Worm (Caenorhabditis elegans) whole organism, L2 larva: ENCODE results near the gene col-90.

Experiments
- F13H6.1 ChIP-seq: sonication (generic microtip); optimal IDR thresholded peaks from 2 replicates; lab custom pipeline; 2016; ENCODE audit warnings: missing genetic modification characterization, missing compliant biosample characterization
- R02D3.7 ChIP-seq: fragments of 150-350 bp; optimal IDR thresholded peaks from 2 replicates; lab custom pipeline; 2014; ENCODE audit warnings: missing biosample characterization, missing genetic modification characterization
- Y55F3AM.14 ChIP-seq: fragments of 200-800 bp; sonication (Bioruptor generic); optimal IDR thresholded peaks from 2 replicates; lab custom pipeline; 2018; ENCODE audit warnings: mild to moderate bottlenecking, missing genetic modification characterization, missing compliant biosample characterization
- ZK546.5 ChIP-seq: sonication (generic microtip); optimal IDR thresholded peaks from 2 replicates; lab custom pipeline; 2017; ENCODE audit warnings: missing biosample characterization, missing genetic modification characterization
- alr-1 ChIP-seq: fragments of 150-350 bp; optimal IDR thresholded peaks from 2 replicates; lab custom pipeline; 2014; ENCODE audit warnings: missing biosample characterization, missing genetic modification characterization
- aly-2 ChIP-seq: fragments of 150-350 bp; optimal IDR thresholded peaks from 2 replicates; lab custom pipeline; 2014; ENCODE audit warnings: missing biosample characterization, missing genetic modification characterization
- ceh-16 ChIP-seq: fragments of 150-350 bp; optimal IDR thresholded peaks from 2 replicates; lab custom pipeline; 2014; ENCODE audit warnings: missing biosample characterization, missing genetic modification characterization
- ceh-82 ChIP-seq: fragments of 150-350 bp; optimal IDR thresholded peaks from 2 replicates; lab custom pipeline; 2014; ENCODE audit warnings: missing biosample characterization, missing genetic modification characterization
- crh-2 ChIP-seq: sonication (generic microtip); optimal IDR thresholded peaks from 2 replicates; lab custom pipeline; 2017; ENCODE audit warnings: missing biosample characterization, missing genetic modification characterization
- dmd-4 ChIP-seq: sonication (generic microtip); optimal IDR thresholded peaks from 2 replicates; lab custom pipeline; 2017; ENCODE audit warnings: missing biosample characterization, missing genetic modification characterization
- elt-3 ChIP-seq: sonication (generic microtip); optimal IDR thresholded peaks from 2 replicates; lab custom pipeline; 2017; ENCODE audit warnings: missing biosample characterization, missing genetic modification characterization
- fos-1 ChIP-seq: fragments of 150-350 bp; optimal IDR thresholded peaks from 2 replicates; lab custom pipeline; 2014; ENCODE audit warnings: missing biosample characterization, missing genetic modification characterization
- gmeb-1 ChIP-seq: fragments of 150-350 bp; optimal IDR thresholded peaks from 2 replicates; lab custom pipeline; 2014; ENCODE audit warnings: missing biosample characterization, missing genetic modification characterization
- lin-11 ChIP-seq: fragments of 150-350 bp; sonication (generic microtip); optimal IDR thresholded peaks from 2 replicates; lab custom pipeline; 2014; ENCODE audit warnings: missing biosample characterization, missing genetic modification characterization, inconsistent platforms, mixed read lengths
- lin-13 ChIP-seq: fragments of 150-350 bp; optimal IDR thresholded peaks from 2 replicates; lab custom pipeline; 2014; ENCODE audit warnings: missing biosample characterization, missing genetic modification reagents, missing genetic modification characterization
- lin-39 ChIP-seq: fragments of 150-350 bp; optimal IDR thresholded peaks from 2 replicates; lab custom pipeline; 2014; ENCODE audit warnings: missing biosample characterization, missing genetic modification reagents, missing genetic modification characterization
- lsy-2 ChIP-seq, 2 experiments: fragments of 150-350 bp in 1 of 2; sonication (generic microtip) in 1 of 2; optimal IDR thresholded peaks; 2 replicates each; lab custom pipeline; 2014 to 2017; ENCODE audit warnings: missing biosample characterization in 2 of 2, missing genetic modification characterization in 2 of 2
- mab-5 ChIP-seq: fragments of 150-350 bp; optimal IDR thresholded peaks from 2 replicates; lab custom pipeline; 2014; ENCODE audit warnings: missing biosample characterization, missing genetic modification characterization
- mbf-1 ChIP-seq: sonication (generic microtip); optimal IDR thresholded peaks from 2 replicates; lab custom pipeline; 2017; ENCODE audit warnings: missing biosample characterization, missing genetic modification characterization
- nhr-10 ChIP-seq: sonication (generic microtip); optimal IDR thresholded peaks from 2 replicates; lab custom pipeline; 2017; ENCODE audit warnings: missing biosample characterization, missing genetic modification characterization
- nhr-11 ChIP-seq: fragments of 150-350 bp; optimal IDR thresholded peaks from 2 replicates; lab custom pipeline; 2014; ENCODE audit warnings: missing biosample characterization, missing genetic modification characterization
- nhr-12 ChIP-seq: fragments of 150-350 bp; optimal IDR thresholded peaks from 2 replicates; lab custom pipeline; 2014; ENCODE audit warnings: missing biosample characterization, missing genetic modification characterization
- nhr-129 ChIP-seq: fragments of 150-350 bp; optimal IDR thresholded peaks from 2 replicates; lab custom pipeline; 2014; ENCODE audit warnings: missing biosample characterization, missing genetic modification characterization
- nhr-21 ChIP-seq: fragments of 150-350 bp; optimal IDR thresholded peaks from 2 replicates; lab custom pipeline; 2014; ENCODE audit warnings: missing biosample characterization, missing genetic modification characterization
- nhr-237 ChIP-seq: fragments of 150-350 bp; optimal IDR thresholded peaks from 2 replicates; lab custom pipeline; 2014; ENCODE audit warnings: missing biosample characterization, missing genetic modification characterization
- nhr-6 ChIP-seq: fragments of 150-350 bp; optimal IDR thresholded peaks from 2 replicates; lab custom pipeline; 2014; ENCODE audit warnings: missing biosample characterization, missing genetic modification characterization
- nhr-77 ChIP-seq: fragments of 150-350 bp; optimal IDR thresholded peaks from 2 replicates; lab custom pipeline; 2014; ENCODE audit warnings: missing biosample characterization, missing genetic modification characterization
- sem-4 ChIP-seq: fragments of 150-350 bp; optimal IDR thresholded peaks from 2 replicates; lab custom pipeline; 2014; ENCODE audit warnings: missing biosample characterization, missing genetic modification reagents, missing genetic modification characterization
- skn-1 ChIP-seq: sonication (generic microtip); optimal IDR thresholded peaks from 2 replicates; lab custom pipeline; 2017; ENCODE audit warnings: missing biosample characterization, missing genetic modification characterization
- sma-3 ChIP-seq: sonication (generic microtip); optimal IDR thresholded peaks from 2 replicates; lab custom pipeline; 2016; ENCODE audit warnings: missing genetic modification reagents, missing genetic modification characterization, missing compliant biosample characterization
- unc-39 ChIP-seq: fragments of 150-350 bp; optimal IDR thresholded peaks from 2 replicates; lab custom pipeline; 2014; ENCODE audit warnings: missing biosample characterization, missing genetic modification characterization
- unc-62 ChIP-seq: fragments of 150-350 bp; optimal IDR thresholded peaks from 2 replicates; lab custom pipeline; 2014; ENCODE audit warnings: missing biosample characterization, missing genetic modification reagents, missing genetic modification characterization
- zag-1 ChIP-seq: fragments of 150-350 bp; optimal IDR thresholded peaks from 2 replicates; lab custom pipeline; 2014; ENCODE audit warnings: missing biosample characterization, missing genetic modification characterization
- ztf-1 ChIP-seq: fragments of 200-800 bp; sonication (Bioruptor generic); conservative IDR thresholded peaks from 2 replicates; pipeline ENCODE4 v1.3.6; 2022; ENCODE audit warnings: missing genetic modification characterization, missing compliant biosample characterization
- ztf-4 ChIP-seq: fragments of 150-350 bp; optimal IDR thresholded peaks from 2 replicates; lab custom pipeline; 2014; ENCODE audit warnings: missing biosample characterization, missing genetic modification characterization

col-90 gene

ce11 chrIII:7913488-7913887 is 35.1 kb upstream of the col-90 start, which contains the start of gene ZK688.12:
TSS of gene ZK688.12 (minus strand) at chrIII:7913588.
- TF ChIP-seq ZK546.5, result no peak
- TF ChIP-seq nhr-21 (tag; lab: Kevin White, UChicago), result no peak
- TF ChIP-seq gmeb-1 (tag; lab: Kevin White, UChicago), result no peak
- no peak for TF ChIP-seq crh-2 (tag; lab: Kevin White, UChicago)
- no peak for TF ChIP-seq unc-39 (tag; lab: Kevin White, UChicago)
- no peak for TF ChIP-seq lsy-2 (tag; optimal IDR thresholded peaks at IDR 0.05; lab: Kevin White, UChicago)
- TF ChIP-seq sem-4 (tag; lab: Kevin White, UChicago), result no peak
- no peak for TF ChIP-seq ztf-4 (tag; lab: Kevin White, UChicago)
- TF ChIP-seq Y55F3AM.14, result no peak
- no peak for TF ChIP-seq nhr-237 (tag; lab: Kevin White, UChicago)
- TF ChIP-seq nhr-129 (tag; lab: Kevin White, UChicago), result no peak

ce11 chrIII:7917667-7918066 is 31.0 kb upstream of the col-90 start, which contains the start of gene gly-3:
TSS of gene gly-3 (minus strand) at chrIII:7917767.
- TF ChIP-seq nhr-10 (tag; lab: Kevin White, UChicago) (no peak), dmd-4 (tag; lab: Kevin White, UChicago) (no peak), lin-39 (tag; lab: Kevin White, UChicago) (no peak), nhr-12 (tag; lab: Kevin White, UChicago) (no peak), skn-1 (no peak), ztf-1 (GFP tag; lab: Robert Waterston, UW) (no peak), aly-2 (tag; lab: Kevin White, UChicago) (no peak), alr-1 (tag; lab: Kevin White, UChicago) (no peak), fos-1 (tag; lab: Kevin White, UChicago) (no peak), crh-2 (tag; lab: Kevin White, UChicago) (no peak), nhr-21 (tag; lab: Kevin White, UChicago) (no peak), ceh-16 (tag; lab: Kevin White, UChicago) (no peak), ztf-4 (tag; lab: Kevin White, UChicago) (no peak), nhr-77 (tag; lab: Kevin White, UChicago) (no peak), lin-13 (GFP tag; lab: Kevin White, UChicago) (no peak)

ce11 chrIII:7919823-7920222 is 28.8 kb upstream of the col-90 start, which contains the start of gene C29E4.14:
TSS of gene C29E4.14 (plus strand) at chrIII:7920123.
- no peak for TF ChIP-seq dmd-4 (tag; lab: Kevin White, UChicago)
- no peak for TF ChIP-seq R02D3.7 (tag; lab: Kevin White, UChicago)
- TF ChIP-seq lsy-2 (tag; optimal IDR thresholded peaks at IDR 0.05; lab: Kevin White, UChicago), result no peak
- no peak for TF ChIP-seq alr-1 (tag; lab: Kevin White, UChicago)
- no peak for TF ChIP-seq nhr-129 (tag; lab: Kevin White, UChicago)
- TF ChIP-seq mbf-1, result no peak
- TF ChIP-seq nhr-77 (tag; lab: Kevin White, UChicago), result no peak
- TF ChIP-seq F13H6.1, result no peak
- no peak for TF ChIP-seq unc-62 (GFP tag; lab: Kevin White, UChicago)
- no peak for TF ChIP-seq lin-11 (tag; lab: Kevin White, UChicago)
- TF ChIP-seq, all 48 proteins: peak for 0

- TF ChIP-seq nhr-77 (tag; lab: Kevin White, UChicago), result no peak
- TF ChIP-seq aly-2 (tag; lab: Kevin White, UChicago), result no peak
- TF ChIP-seq nhr-11 (tag; lab: Kevin White, UChicago), result no peak
- no peak for TF ChIP-seq zag-1 (tag; lab: Kevin White, UChicago)
- no peak for TF ChIP-seq elt-3 (tag; lab: Kevin White, UChicago)
- no peak for TF ChIP-seq mab-5 (tag; lab: Kevin White, UChicago)
- no peak for TF ChIP-seq dmd-4 (tag; lab: Kevin White, UChicago)
- no peak for TF ChIP-seq nhr-6 (tag; lab: Kevin White, UChicago)
- TF ChIP-seq nhr-129 (tag; lab: Kevin White, UChicago), result no peak
- no peak for TF ChIP-seq F13H6.1
- TF ChIP-seq ceh-82, result no peak
- no peak for TF ChIP-seq alr-1 (tag; lab: Kevin White, UChicago)
- no peak for TF ChIP-seq gmeb-1 (tag; lab: Kevin White, UChicago)
- TF ChIP-seq sma-3 (GFP tag; lab: Kevin White, UChicago), result no peak
- TF ChIP-seq R02D3.7 (tag; lab: Kevin White, UChicago), result no peak
- no peak for TF ChIP-seq mbf-1
These were observed 26.4 kb upstream of the col-90 start, which contains the start of gene C29E4.17 for ce11 chrIII:7922207-7922606. TSS of gene C29E4.17 (plus strand) at chrIII:7922507.
